Worm (Caenorhabditis elegans) whole organism, L2 larva: ENCODE results near the gene cest-34.

ENCODE experiments used
- R02D3.7 ChIP-seq: fragments of 150-350 bp; optimal IDR thresholded peaks from 2 replicates; lab custom pipeline; 2014; ENCODE audit warnings: missing biosample characterization, missing genetic modification characterization
- alr-1 ChIP-seq: fragments of 150-350 bp; optimal IDR thresholded peaks from 2 replicates; lab custom pipeline; 2014; ENCODE audit warnings: missing biosample characterization, missing genetic modification characterization
- mdl-1 ChIP-seq, 2 experiments: fragments of 150-350 bp in 1 of 2; sonication (generic microtip) in 1 of 2; optimal IDR thresholded peaks; 2 replicates each; lab custom pipeline; 2017; ENCODE audit warnings: missing biosample characterization in 2 of 2, missing genetic modification characterization in 2 of 2
- nhr-12 ChIP-seq: fragments of 150-350 bp; optimal IDR thresholded peaks from 2 replicates; lab custom pipeline; 2014; ENCODE audit warnings: missing biosample characterization, missing genetic modification characterization
- skn-1 ChIP-seq: sonication (generic microtip); optimal IDR thresholded peaks from 2 replicates; lab custom pipeline; 2017; ENCODE audit warnings: missing biosample characterization, missing genetic modification characterization
- sma-3 ChIP-seq: sonication (generic microtip); optimal IDR thresholded peaks from 2 replicates; lab custom pipeline; 2016; ENCODE audit warnings: missing genetic modification reagents, missing genetic modification characterization, missing compliant biosample characterization
- snpc-4 ChIP-seq: fragments of 150-350 bp; optimal IDR thresholded peaks from 2 replicates; lab custom pipeline; 2014; ENCODE audit warnings: missing biosample characterization, missing genetic modification characterization

- TF ChIP-seq snpc-4 (tag; lab: Kevin White, UChicago) (no peak), R02D3.7 (tag; lab: Kevin White, UChicago) (no peak), nhr-12 (no peak), mdl-1 (tag; optimal IDR thresholded peaks at IDR 0.05; lab: Kevin White, UChicago) (no peak), sma-3 (GFP tag; lab: Kevin White, UChicago) (no peak), alr-1 (no peak), skn-1 (tag; lab: Kevin White, UChicago) (no peak)
These were observed 14.1 kb upstream of the cest-34 start for ce11 chrV:6662505-6662904.
